Fruit fly (Drosophila melanogaster): ENCODE data around the gene Prosbeta3.

The Prosbeta3 gene

dm6 chr3R:9055119-9056105, 49.4 kb upstream of the Prosbeta3 start:
- TF ChIP-seq CG2678 (tag; optimal IDR thresholded peaks at IDR 0.05) (peak; percentile 98), CG10979 (tag; optimal IDR thresholded peaks at IDR 0.05) (peak; percentile 94), CG6254 (GFP tag; optimal IDR thresholded peaks at IDR 0.05) (peak; percentile 87), CG14667 (GFP tag; IDR thresholded peaks at IDR 0.05) (no peak), CG15601 (tag; optimal IDR thresholded peaks at IDR 0.05) (peak; percentile 93), gcm (GFP tag; optimal IDR thresholded peaks at IDR 0.05) (peak; percentile 92), klu (GFP tag; IDR thresholded peaks at IDR 0.05) (no peak), sim (GFP tag; IDR thresholded peaks at IDR 0.05) (no peak), CG4424 (GFP tag; optimal IDR thresholded peaks at IDR 0.05) (peak; percentile 94), CG18476 (GFP tag; optimal IDR thresholded peaks at IDR 0.05) (peak; percentile 89), br (optimal IDR thresholded peaks at IDR 0.05) (no peak), tgo (GFP tag; IDR thresholded peaks at IDR 0.05) (no peak), NFAT (GFP tag; IDR thresholded peaks at IDR 0.05) (no peak), yki (optimal IDR thresholded peaks at IDR 0.05) (no peak), HmgZ (tag; optimal IDR thresholded peaks at IDR 0.05) (peak; percentile 95), shn (GFP tag; optimal IDR thresholded peaks at IDR 0.05) (peak; percentile 87), peb (GFP tag; IDR thresholded peaks at IDR 0.05) (no peak), gem (tag; optimal IDR thresholded peaks at IDR 0.05) (peak; percentile 97), CG31388 (GFP tag; optimal IDR thresholded peaks at IDR 0.05) (peak; percentile 82), crp (GFP tag; optimal IDR thresholded peaks at IDR 0.05) (peak in 1 of 2 experiments; percentile 47), Atf6 (GFP tag; IDR thresholded peaks at IDR 0.05) (no peak), HLH3B (GFP tag; IDR thresholded peaks at IDR 0.05) (no peak), YL-1 (GFP tag; optimal IDR thresholded peaks at IDR 0.05) (peak; percentile 47), sd (tag; optimal IDR thresholded peaks at IDR 0.05) (peak; percentile 84), H2.0 (GFP tag; IDR thresholded peaks at IDR 0.05) (no peak), CG3995 (GFP tag; optimal IDR thresholded peaks at IDR 0.05) (peak; percentile 62), kah (GFP tag; optimal IDR thresholded peaks at IDR 0.05) (peak; percentile 89), Lim3 (GFP tag; IDR thresholded peaks at IDR 0.05) (no peak), CG13123 (GFP tag; optimal IDR thresholded peaks at IDR 0.05) (peak; percentile 82), gfzf (GFP tag; optimal IDR thresholded peaks at IDR 0.05) (no peak), NC2α (GFP tag; optimal IDR thresholded peaks at IDR 0.05) (peak; percentile 46), scrt (GFP tag; optimal IDR thresholded peaks at IDR 0.05) (peak; percentile 94), CG9876 (GFP tag; optimal IDR thresholded peaks at IDR 0.05) (peak; percentile 79), croc (GFP tag; conservative IDR thresholded peaks at IDR 0.05) (peak; percentile 82), CG17385 (GFP tag; optimal IDR thresholded peaks at IDR 0.05) (peak; percentile 91), trh (GFP tag; optimal IDR thresholded peaks at IDR 0.05) (peak; percentile 86), CG7745 (tag; optimal IDR thresholded peaks at IDR 0.05) (peak; percentile 48), dmrt11E (tag; optimal IDR thresholded peaks at IDR 0.05) (peak; percentile 86), exex (tag; optimal IDR thresholded peaks at IDR 0.05) (peak; percentile 82), HLH4C (GFP tag; IDR thresholded peaks at IDR 0.05; ENCODE audit: partially characterized antibody) (no peak), HLH54F (GFP tag; optimal IDR thresholded peaks at IDR 0.05) (peak; percentile 73), CG13894 (tag; optimal IDR thresholded peaks at IDR 0.05) (peak; percentile 91), CG9215 (GFP tag; IDR thresholded peaks at IDR 0.05) (no peak), dati (GFP tag; IDR thresholded peaks at IDR 0.05) (no peak), p53 (GFP tag; optimal IDR thresholded peaks at IDR 0.05) (peak; percentile 38), ac (GFP tag; optimal IDR thresholded peaks at IDR 0.05) (peak; percentile 38), CG8359 (GFP tag; optimal IDR thresholded peaks at IDR 0.05; ENCODE audit: borderline replicate concordance) (peak; percentile 86), slp2 (GFP tag; optimal IDR thresholded peaks at IDR 0.05) (peak; percentile 33), hth (optimal IDR thresholded peaks at IDR 0.05) (no peak)

All from whole organism, embryonic.